Fruit fly (Drosophila melanogaster) whole organism, embryonic: ENCODE measurements around the gene CG5968.

Experiments used
- ATbp ChIP-seq: fragments of 200-800 bp; sonication (Bioruptor generic); optimal IDR thresholded peaks from 2 replicates; lab custom pipeline; 2017; ENCODE audit warnings: missing biosample characterization, mild to moderate bottlenecking, missing genetic modification characterization, missing genetic modification reagents
- Aef1 ChIP-seq: fragments of 200-800 bp; sonication (Bioruptor generic); IDR thresholded peaks from 3 replicates; pipeline ENCODE4 v1.3.6; 2022; ENCODE audit warnings: missing biosample characterization, missing genetic modification characterization
- CG10147 ChIP-seq: fragments of 200-800 bp; sonication (Bioruptor generic); optimal IDR thresholded peaks from 2 replicates; lab custom pipeline; 2019; ENCODE audit warnings: missing biosample characterization, mild to moderate bottlenecking, missing genetic modification characterization, moderate library complexity
- CG10274 ChIP-seq: fragments of 200-800 bp; sonication (Bioruptor generic); optimal IDR thresholded peaks from 3 replicates; lab custom pipeline; 2017; ENCODE audit warnings: missing biosample characterization, mild to moderate bottlenecking, missing genetic modification characterization
- CG10462 ChIP-seq: fragments of 200-800 bp; sonication (Bioruptor generic); optimal IDR thresholded peaks from 2 replicates; lab custom pipeline; 2016; ENCODE audit warnings: missing biosample characterization, missing genetic modification characterization
- CG10565 ChIP-seq: fragments of 200-800 bp; sonication (Bioruptor generic); optimal IDR thresholded peaks from 3 replicates; lab custom pipeline; 2016; ENCODE audit warnings: missing biosample characterization, mild to moderate bottlenecking, missing genetic modification characterization
- CG11093 ChIP-seq: fragments of 200-800 bp; sonication (Bioruptor generic); IDR thresholded peaks from 3 replicates; pipeline ENCODE4 v1.3.6; 2022; ENCODE audit warnings: missing biosample characterization, missing genetic modification characterization
- CG11695 ChIP-seq: fragments of 200-800 bp; sonication (Bioruptor generic); IDR thresholded peaks from 3 replicates; pipeline ENCODE4 v1.3.6; 2022; ENCODE audit warnings: missing biosample characterization, missing genetic modification characterization
- CG12769 ChIP-seq: fragments of 200-800 bp; sonication (Bioruptor generic); optimal IDR thresholded peaks from 2 replicates; lab custom pipeline; 2019; ENCODE audit warnings: missing biosample characterization, mild to moderate bottlenecking, missing genetic modification characterization, moderate library complexity
- CG13296 ChIP-seq: fragments of 200-800 bp; sonication (Bioruptor generic); optimal IDR thresholded peaks from 3 replicates; lab custom pipeline; 2018; ENCODE audit warnings: missing biosample characterization, mild to moderate bottlenecking, missing genetic modification characterization
- CG15011 ChIP-seq: fragments of 200-800 bp; sonication (Bioruptor generic); optimal IDR thresholded peaks from 3 replicates; lab custom pipeline; 2018; ENCODE audit warnings: missing biosample characterization, mild to moderate bottlenecking, missing genetic modification characterization
- CG1529 ChIP-seq: fragments of 200-800 bp; sonication (Bioruptor generic); optimal IDR thresholded peaks from 3 replicates; lab custom pipeline; 2018; ENCODE audit warnings: missing biosample characterization, missing genetic modification characterization
- CG2199 ChIP-seq: fragments of 200-800 bp; sonication (Bioruptor generic); IDR thresholded peaks from 3 replicates; pipeline ENCODE4 v1.3.6; 2022; ENCODE audit warnings: missing biosample characterization, missing genetic modification characterization
- CG2889 ChIP-seq: fragments of 200-800 bp; sonication (Bioruptor generic); IDR thresholded peaks from 3 replicates; pipeline ENCODE4 v1.3.6; 2022; ENCODE audit warnings: missing biosample characterization, missing genetic modification characterization
- CG3847 ChIP-seq: fragments of 200-800 bp; sonication (Bioruptor generic); IDR thresholded peaks from 2 replicates; pipeline ENCODE4 v1.3.6; 2022; ENCODE audit warnings: missing biosample characterization, missing genetic modification characterization
- CG4424 ChIP-seq: fragments of 200-800 bp; sonication (Bioruptor generic); optimal IDR thresholded peaks from 3 replicates; lab custom pipeline; 2016; ENCODE audit warnings: missing biosample characterization, missing genetic modification characterization
- CG8281 ChIP-seq: fragments of 200-800 bp; sonication (Bioruptor generic); optimal IDR thresholded peaks from 2 replicates; lab custom pipeline; 2018; ENCODE audit warnings: missing biosample characterization, mild to moderate bottlenecking, missing genetic modification characterization, moderate library complexity
- CG9876 ChIP-seq: fragments of 200-800 bp; sonication (Bioruptor generic); optimal IDR thresholded peaks from 2 replicates; lab custom pipeline; 2016; ENCODE audit warnings: missing biosample characterization, missing genetic modification characterization
- CHES-1-like ChIP-seq: fragments of 200-800 bp; sonication (Bioruptor generic); optimal IDR thresholded peaks from 2 replicates; lab custom pipeline; 2016; ENCODE audit warnings: missing biosample characterization, missing genetic modification characterization
- CkIIα-i1 ChIP-seq: fragments of 200-800 bp; sonication (Bioruptor generic); IDR thresholded peaks from 2 replicates; pipeline ENCODE4 v1.3.6; 2022; ENCODE audit warnings: missing biosample characterization, missing genetic modification characterization
- D19A ChIP-seq: fragments of 200-800 bp; optimal IDR thresholded peaks from 3 replicates; lab custom pipeline; 2019; ENCODE audit warnings: missing biosample characterization, mild to moderate bottlenecking, missing genetic modification characterization, moderate library complexity
- Dek ChIP-seq: fragments of 200-800 bp; sonication (Bioruptor generic); optimal IDR thresholded peaks from 3 replicates; lab custom pipeline; 2019; ENCODE audit warnings: missing biosample characterization, mild to moderate bottlenecking, missing genetic modification characterization, moderate library complexity
- Dll ChIP-seq: fragments of 200-800 bp; sonication (Bioruptor generic); IDR thresholded peaks from 4 replicates; pipeline ENCODE4 v1.3.6; 2022; ENCODE audit warnings: missing biosample characterization, missing genetic modification characterization; ENCODE audit not compliant: partially characterized antibody
- Hr3 ChIP-seq: fragments of 200-800 bp; sonication (Bioruptor generic); optimal IDR thresholded peaks from 3 replicates; lab custom pipeline; 2016; ENCODE audit warnings: missing biosample characterization, missing genetic modification characterization
- Kr ChIP-seq: fragments of 200-800 bp; sonication (Bioruptor generic); optimal IDR thresholded peaks from 2 replicates; lab custom pipeline; 2017; ENCODE audit warnings: missing biosample characterization, mild to moderate bottlenecking, missing genetic modification characterization
- NFAT ChIP-seq: fragments of 200-800 bp; sonication (Bioruptor generic); IDR thresholded peaks from 2 replicates; pipeline ENCODE4 v1.3.6; 2022; ENCODE audit warnings: missing biosample characterization, missing genetic modification characterization
- Nf-YA ChIP-seq: fragments of 200-800 bp; sonication (Bioruptor generic); IDR thresholded peaks from 2 replicates; pipeline ENCODE4 v1.3.6; 2022; ENCODE audit warnings: missing biosample characterization, missing genetic modification characterization
- Optix ChIP-seq: fragments of 200-800 bp; sonication (Bioruptor generic); IDR thresholded peaks from 3 replicates; pipeline ENCODE4 v1.3.6; 2022; ENCODE audit warnings: missing biosample characterization, missing genetic modification characterization
- Ptx1 ChIP-seq: fragments of 200-800 bp; sonication (Bioruptor generic); IDR thresholded peaks from 2 replicates; pipeline ENCODE4 v1.3.6; 2022; ENCODE audit warnings: missing biosample characterization, missing genetic modification characterization
- Vsx1 ChIP-seq: fragments of 200-800 bp; sonication (Bioruptor generic); optimal IDR thresholded peaks from 2 replicates; lab custom pipeline; 2017; ENCODE audit warnings: missing biosample characterization, mild to moderate bottlenecking, missing genetic modification characterization, missing genetic modification reagents
- ash1 ChIP-seq: fragments of 200-800 bp; sonication (Bioruptor generic); optimal IDR thresholded peaks from 2 replicates; lab custom pipeline; 2018; ENCODE audit warnings: missing biosample characterization, mild to moderate bottlenecking, missing genetic modification characterization
- az2 ChIP-seq: fragments of 200-800 bp; sonication (Bioruptor generic); optimal IDR thresholded peaks from 3 replicates; lab custom pipeline; 2016; ENCODE audit warnings: missing biosample characterization, missing genetic modification characterization
- bbx ChIP-seq: fragments of 200-800 bp; sonication (Bioruptor generic); IDR thresholded peaks from 2 replicates; pipeline ENCODE4 v1.3.6; 2022; ENCODE audit warnings: missing biosample characterization, missing genetic modification characterization; ENCODE audit not compliant: partially characterized antibody
- bowl ChIP-seq: fragments of 200-800 bp; sonication (Bioruptor generic); IDR thresholded peaks from 2 replicates; pipeline ENCODE4 v1.3.6; 2022; ENCODE audit warnings: missing biosample characterization, missing genetic modification characterization
- cad ChIP-seq: fragments of >200 bp; optimal IDR thresholded peaks from 2 replicates; lab custom pipeline; 2017; ENCODE audit warnings: missing biosample characterization, missing genetic modification characterization
- chinmo ChIP-seq: fragments of 200-800 bp; sonication (Bioruptor generic); IDR thresholded peaks from 4 replicates; pipeline ENCODE4 v1.3.6; 2022; ENCODE audit warnings: missing biosample characterization, missing genetic modification characterization; ENCODE audit not compliant: partially characterized antibody
- chm ChIP-seq: fragments of 200-800 bp; sonication (Bioruptor generic); IDR thresholded peaks from 2 replicates; pipeline ENCODE4 v1.3.6; 2022; ENCODE audit warnings: missing biosample characterization, missing genetic modification characterization
- chn ChIP-seq: fragments of 200-800 bp; sonication (Bioruptor generic); optimal IDR thresholded peaks from 2 replicates; lab custom pipeline; 2016; ENCODE audit warnings: missing biosample characterization, missing genetic modification characterization
- ewg ChIP-seq: fragments of 200-800 bp; sonication (Bioruptor generic); optimal IDR thresholded peaks from 3 replicates; lab custom pipeline; 2017; ENCODE audit warnings: mild to moderate bottlenecking, missing biosample characterization, missing genetic modification reagents, missing genetic modification characterization
- exex ChIP-seq: fragments of 200-800 bp; sonication (Bioruptor generic); optimal IDR thresholded peaks from 4 replicates; lab custom pipeline; 2018; ENCODE audit warnings: missing biosample characterization, mild to moderate bottlenecking, missing genetic modification characterization, moderate library complexity
- gem ChIP-seq: fragments of 200-800 bp; sonication (Bioruptor generic); optimal IDR thresholded peaks from 2 replicates; lab custom pipeline; 2019; ENCODE audit warnings: missing biosample characterization, mild to moderate bottlenecking, missing genetic modification characterization, moderate library complexity
- hbn ChIP-seq: fragments of 200-800 bp; sonication (Bioruptor generic); IDR thresholded peaks from 2 replicates; pipeline ENCODE4 v1.3.6; 2022; ENCODE audit warnings: missing biosample characterization, missing genetic modification characterization; ENCODE audit not compliant: partially characterized antibody
- nerfin-1 ChIP-seq: fragments of 200-800 bp; sonication (Bioruptor generic); optimal IDR thresholded peaks from 3 replicates; lab custom pipeline; 2019; ENCODE audit warnings: missing biosample characterization, mild to moderate bottlenecking, missing genetic modification characterization, moderate library complexity
- pros ChIP-seq: fragments of 200-800 bp; sonication (Bioruptor generic); optimal IDR thresholded peaks from 3 replicates; lab custom pipeline; 2019; ENCODE audit warnings: missing biosample characterization, mild to moderate bottlenecking, missing genetic modification characterization, moderate library complexity
- salm ChIP-seq: fragments of 200-800 bp; sonication (Bioruptor generic); optimal IDR thresholded peaks from 2 replicates; lab custom pipeline; 2018; ENCODE audit warnings: missing biosample characterization, mild to moderate bottlenecking, missing genetic modification characterization
- sens-2 ChIP-seq: fragments of 200-800 bp; sonication (Bioruptor generic); IDR thresholded peaks from 2 replicates; pipeline ENCODE4 v1.3.6; 2022; ENCODE audit warnings: missing biosample characterization, missing genetic modification characterization
- tna ChIP-seq: fragments of 200-800 bp; sonication (Bioruptor generic); IDR thresholded peaks from 2 replicates; pipeline ENCODE4 v1.3.6; 2022; ENCODE audit warnings: missing biosample characterization, missing genetic modification characterization; ENCODE audit not compliant: partially characterized antibody
- ttk ChIP-seq: fragments of 200-800 bp; sonication (Bioruptor generic); IDR thresholded peaks from 2 replicates; pipeline ENCODE4 v2.1.2; 2022; ENCODE audit warnings: missing biosample characterization, missing genetic modification characterization
- unc-4 ChIP-seq: fragments of 200-800 bp; sonication (Bioruptor generic); IDR thresholded peaks from 2 replicates; pipeline ENCODE4 v1.3.6; 2022; ENCODE audit warnings: missing biosample characterization, missing genetic modification characterization; ENCODE audit not compliant: partially characterized antibody
- zen ChIP-seq: fragments of 200-800 bp; sonication (Bioruptor generic); optimal IDR thresholded peaks from 3 replicates; lab custom pipeline; 2018; ENCODE audit warnings: missing biosample characterization, mild to moderate bottlenecking, missing genetic modification characterization, moderate library complexity
- zen2 ChIP-seq: fragments of 200-800 bp; sonication (Bioruptor generic); IDR thresholded peaks from 3 replicates; pipeline ENCODE4 v1.3.6; 2022; ENCODE audit warnings: missing biosample characterization, missing genetic modification characterization; ENCODE audit not compliant: partially characterized antibody

CG5968 gene

DNA sequence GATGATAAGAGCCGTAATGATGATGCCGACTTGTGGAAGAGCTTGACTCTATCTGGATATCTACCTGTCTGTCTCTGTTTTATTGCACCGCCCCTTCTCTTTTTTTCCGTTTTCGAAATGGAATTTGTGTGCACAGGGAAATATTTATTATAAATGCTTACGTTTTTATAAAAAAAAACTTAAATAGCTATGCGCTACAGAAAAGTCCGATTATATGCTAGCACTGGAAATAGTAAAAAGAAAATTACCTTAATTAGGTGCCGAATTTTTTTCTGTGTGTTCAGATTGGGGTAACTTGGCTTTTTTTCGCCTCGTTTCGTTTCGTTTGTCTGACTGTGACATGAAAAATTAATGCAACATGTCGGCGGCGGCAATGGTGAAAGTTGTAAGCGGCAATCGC lies 42.2 kb upstream of the CG5968 start (continued):
- TF ChIP-seq CG11093 (GFP tag; lab: Robert Waterston, UW) (no peak), Vsx1 (peak; percentile 49), D19A (tag; lab: Kevin White, UChicago) (peak; percentile 30), CG15011 (GFP tag; lab: Kevin White, UChicago) (no peak), ash1 (GFP tag; lab: Kevin White, UChicago) (no peak), zen2 (GFP tag; lab: Robert Waterston, UW) (no peak), Aef1 (no peak; the same call in 2 of the 3 replicates), ewg (GFP tag; lab: Kevin White, UChicago) (peak; percentile 65), cad (no peak), NFAT (GFP tag; lab: Robert Waterston, UW) (no peak), Ptx1 (GFP tag; lab: Robert Waterston, UW) (no peak; the same call in none of the 2 replicates), CG10274 (GFP tag; lab: Kevin White, UChicago) (no peak), gem (tag; lab: Kevin White, UChicago) (peak; percentile 76), bbx (GFP tag; lab: Robert Waterston, UW) (no peak), CG3847 (GFP tag; lab: Robert Waterston, UW) (no peak), Dll (GFP tag; lab: Robert Waterston, UW) (no peak), Optix (GFP tag; lab: Robert Waterston, UW) (no peak; the same call in 2 of the 3 replicates), chn (GFP tag; lab: Kevin White, UChicago) (peak; percentile 26), nerfin-1 (tag; lab: Kevin White, UChicago) (peak; percentile 46), CG8281 (tag; lab: Kevin White, UChicago) (peak; percentile 36), chinmo (GFP tag; lab: Robert Waterston, UW) (no peak), exex (tag; lab: Kevin White, UChicago) (no peak), CG10565 (GFP tag; lab: Kevin White, UChicago) (no peak), unc-4 (no peak), CG9876 (GFP tag; lab: Kevin White, UChicago) (no peak), CkIIα-i1 (no peak), Nf-YA (GFP tag; lab: Robert Waterston, UW) (peak; percentile 18; the same call in 1 of the 2 replicates), Dek (tag; lab: Kevin White, UChicago) (peak; percentile 31), CG10462 (GFP tag; lab: Kevin White, UChicago) (peak; percentile 9), pros (GFP tag; lab: Kevin White, UChicago) (no peak), sens-2 (peak; percentile 49; the same call in 1 of the 2 replicates), hbn (GFP tag; lab: Robert Waterston, UW) (no peak), CG11695 (no peak), az2 (GFP tag; lab: Kevin White, UChicago) (peak; percentile 52), CHES-1-like (GFP tag; lab: Kevin White, UChicago) (no peak), Kr (GFP tag; lab: Kevin White, UChicago) (no peak), ATbp (GFP tag; lab: Kevin White, UChicago) (peak; percentile 86), Hr3 (peak; percentile 47), CG2199 (GFP tag; lab: Robert Waterston, UW) (peak; percentile 62; the same call in 1 of the 3 replicates), CG13296 (GFP tag; lab: Kevin White, UChicago) (no peak), chm (GFP tag; lab: Robert Waterston, UW) (no peak), salm (peak; percentile 54), ttk (GFP tag; lab: Robert Waterston, UW) (peak; percentile 76), bowl (GFP tag; lab: Robert Waterston, UW) (no peak), CG10147 (no peak), zen (tag; lab: Kevin White, UChicago) (no peak), CG12769 (tag; lab: Kevin White, UChicago) (no peak), CG4424 (GFP tag; lab: Kevin White, UChicago) (peak; percentile 70), CG1529 (GFP tag; lab: Kevin White, UChicago) (peak; percentile 73), CG2889 (GFP tag; lab: Robert Waterston, UW) (no peak), tna (GFP tag; lab: Robert Waterston, UW) (no peak)
